Fruit fly (Drosophila melanogaster): ENCODE data around the gene CG12237.

Gene CG12237

dm6 chrX:19668405-19668804 is 25.7 kb upstream of the CG12237 start (continued):
- peak; percentile 99 for TF ChIP-seq Antp (GFP tag; optimal IDR thresholded peaks at IDR 0.05)
- TF ChIP-seq Abd-B (GFP tag; optimal IDR thresholded peaks at IDR 0.05): peak; percentile 92
- TF ChIP-seq CG1024 (GFP tag; IDR thresholded peaks at IDR 0.05): peak; percentile 88
- peak; percentile 88 for TF ChIP-seq Max (GFP tag; optimal IDR thresholded peaks at IDR 0.05)
- TF ChIP-seq pho (GFP tag; optimal IDR thresholded peaks at IDR 0.05): peak; percentile 96
- TF ChIP-seq wor (GFP tag; IDR thresholded peaks at IDR 0.05): peak; percentile 89
- TF ChIP-seq trh (GFP tag; optimal IDR thresholded peaks at IDR 0.05): peak; percentile 93
- TF ChIP-seq usp (GFP tag; optimal IDR thresholded peaks at IDR 0.05): no peak
- peak; percentile 89 for TF ChIP-seq Dbx (GFP tag; IDR thresholded peaks at IDR 0.05)
- TF ChIP-seq twi (tag; optimal IDR thresholded peaks at IDR 0.05): peak; percentile 92
- TF ChIP-seq E2f2 (GFP tag; IDR thresholded peaks at IDR 0.05): peak; percentile 80
- peak; percentile 91 for TF ChIP-seq HLH3B (GFP tag; IDR thresholded peaks at IDR 0.05)
- no peak for TF ChIP-seq CG6791 (GFP tag; IDR thresholded peaks at IDR 0.05; ENCODE audit: partially characterized antibody)
- TF ChIP-seq lmd (GFP tag; IDR thresholded peaks at IDR 0.05): peak; percentile 92
- peak; percentile 96 for TF ChIP-seq disco-r (GFP tag; optimal IDR thresholded peaks at IDR 0.05)
- TF ChIP-seq CG3838 (GFP tag; optimal IDR thresholded peaks at IDR 0.05): peak; percentile 89
- peak; percentile 77 for TF ChIP-seq C15 (GFP tag; IDR thresholded peaks at IDR 0.05)
- no peak for TF ChIP-seq Sin3A (optimal IDR thresholded peaks at IDR 0.05)
- peak; percentile 15 for TF ChIP-seq CG7745 (tag; optimal IDR thresholded peaks at IDR 0.05)
- no peak for TF ChIP-seq CG7963 (GFP tag; IDR thresholded peaks at IDR 0.05; ENCODE audit: partially characterized antibody)
- TF ChIP-seq CG2678 (tag; optimal IDR thresholded peaks at IDR 0.05): peak; percentile 95
- peak; percentile 98 for TF ChIP-seq CG8944 (GFP tag; optimal IDR thresholded peaks at IDR 0.05)
- TF ChIP-seq CG4730 (GFP tag; IDR thresholded peaks at IDR 0.05): peak; percentile 90
- no peak for TF ChIP-seq Hmx (GFP tag; optimal IDR thresholded peaks at IDR 0.05)
- peak; percentile 98 for TF ChIP-seq zfh2 (GFP tag; optimal IDR thresholded peaks at IDR 0.05)
- peak; percentile 89 for TF ChIP-seq Hey (tag; optimal IDR thresholded peaks at IDR 0.05)
- peak; percentile 90 for TF ChIP-seq H15 (GFP tag; IDR thresholded peaks at IDR 0.05)
- TF ChIP-seq tna (GFP tag; IDR thresholded peaks at IDR 0.05; ENCODE audit: partially characterized antibody): no peak
- TF ChIP-seq CG6683 (GFP tag; optimal IDR thresholded peaks at IDR 0.05): peak; percentile 78
- peak; percentile 79 for TF ChIP-seq CG18011 (GFP tag; optimal IDR thresholded peaks at IDR 0.05)
- TF ChIP-seq CG32767 (GFP tag; IDR thresholded peaks at IDR 0.05): peak; percentile 88
- TF ChIP-seq CG9215 (GFP tag; IDR thresholded peaks at IDR 0.05): peak; percentile 85
- peak; percentile 95 for TF ChIP-seq p53 (GFP tag; optimal IDR thresholded peaks at IDR 0.05)
- peak; percentile 85 for TF ChIP-seq Fer2 (tag; optimal IDR thresholded peaks at IDR 0.05)
- TF ChIP-seq CG2116 (GFP tag; optimal IDR thresholded peaks at IDR 0.05): peak; percentile 74
- TF ChIP-seq Sox100B (GFP tag; optimal IDR thresholded peaks at IDR 0.05): no peak
- peak; percentile 96 for TF ChIP-seq ATbp (GFP tag; optimal IDR thresholded peaks at IDR 0.05)
- TF ChIP-seq gsb-n (tag; optimal IDR thresholded peaks at IDR 0.05): peak; percentile 96
- peak; percentile 98 for TF ChIP-seq CG9609 (GFP tag; optimal IDR thresholded peaks at IDR 0.05)
- TF ChIP-seq gfzf (GFP tag; optimal IDR thresholded peaks at IDR 0.05): peak; percentile 14
- TF ChIP-seq CG8765 (GFP tag; IDR thresholded peaks at IDR 0.05): peak; percentile 89
- TF ChIP-seq Trl (optimal IDR thresholded peaks at IDR 0.05): no peak
- peak; percentile 98 for TF ChIP-seq Trl (GFP tag; optimal IDR thresholded peaks at IDR 0.05)
- TF ChIP-seq CG10366 (GFP tag; IDR thresholded peaks at IDR 0.05): peak; percentile 97
- TF ChIP-seq Dp (GFP tag; optimal IDR thresholded peaks at IDR 0.05): peak; percentile 12
- TF ChIP-seq Blimp-1 (GFP tag; optimal IDR thresholded peaks at IDR 0.05): peak; percentile 85
- TF ChIP-seq CG13894 (tag; optimal IDR thresholded peaks at IDR 0.05): no peak
- peak; percentile 57 for TF ChIP-seq cas (GFP tag; IDR thresholded peaks at IDR 0.05)
- TF ChIP-seq CG15696 (tag; optimal IDR thresholded peaks at IDR 0.05): peak; percentile 97
- TF ChIP-seq CG9932 (GFP tag; IDR thresholded peaks at IDR 0.05): peak; percentile 97
- TF ChIP-seq unc-4 (GFP tag; IDR thresholded peaks at IDR 0.05; ENCODE audit: partially characterized antibody): no peak
- TF ChIP-seq jigr1 (GFP tag; IDR thresholded peaks at IDR 0.05): peak; percentile 64; the same call in 2 of the 3 replicates

All from whole organism, embryonic.